Worm (Caenorhabditis elegans) whole organism, midembryonic: ENCODE results near the gene srh-231.

Experiments used
- T22C8.4 ChIP-seq: fragments of 200-800 bp; sonication (Bioruptor generic); IDR thresholded peaks from 2 replicates; pipeline ENCODE4 v1.3.6; 2022; ENCODE audit warnings: missing genetic modification characterization, missing compliant biosample characterization
- cog-1 ChIP-seq: sonication (generic microtip); optimal IDR thresholded peaks from 2 replicates; lab custom pipeline; 2016; ENCODE audit warnings: missing genetic modification characterization, missing compliant biosample characterization
- flt-1 ChIP-seq: fragments of 200-800 bp; sonication (Bioruptor generic); IDR thresholded peaks from 2 replicates; pipeline ENCODE4 v1.3.6; 2022; ENCODE audit warnings: missing genetic modification characterization, missing compliant biosample characterization
- klf-2 ChIP-seq: fragments of 200-800 bp; sonication (Bioruptor generic); conservative IDR thresholded peaks from 2 replicates; pipeline ENCODE4 v1.3.6; 2022; ENCODE audit warnings: missing genetic modification reagents, missing genetic modification characterization, missing compliant biosample characterization
- med-1 ChIP-seq: sonication (generic microtip); optimal IDR thresholded peaks from 2 replicates; lab custom pipeline; 2017; ENCODE audit warnings: missing genetic modification characterization, mild to moderate bottlenecking, missing compliant biosample characterization, antibody characterized with exemption, missing genetic modification reagents; ENCODE audit not compliant: insufficient read depth
- ref-1 ChIP-seq: fragments of 200-800 bp; sonication (Bioruptor generic); conservative IDR thresholded peaks from 2 replicates; pipeline ENCODE4 v1.3.6; 2022; ENCODE audit warnings: missing genetic modification reagents, missing genetic modification characterization, missing compliant biosample characterization
- ztf-23 ChIP-seq: fragments of 200-800 bp; sonication (Bioruptor generic); IDR thresholded peaks from 2 replicates; pipeline ENCODE4 v1.3.6; 2022; ENCODE audit warnings: missing genetic modification reagents, missing genetic modification characterization, missing compliant biosample characterization
- ztf-29 ChIP-seq: fragments of 200-800 bp; sonication (Bioruptor generic); IDR thresholded peaks from 2 replicates; pipeline ENCODE4 v1.3.6; 2022; ENCODE audit warnings: missing genetic modification reagents, missing genetic modification characterization, missing compliant biosample characterization

- TF ChIP-seq flt-1 (GFP tag; lab: Robert Waterston, UW) (no peak), ztf-23 (no peak), ztf-29 (GFP tag; lab: Robert Waterston, UW) (no peak), med-1 (GFP tag; lab: Kevin White, UChicago) (no peak), klf-2 (GFP tag; lab: Robert Waterston, UW) (no peak), T22C8.4 (GFP tag; lab: Robert Waterston, UW) (no peak), cog-1 (tag; lab: Kevin White, UChicago) (no peak), ref-1 (GFP tag; lab: Robert Waterston, UW) (no peak)
Measured at ce11 chrV:7400588-7400987, 48.6 kb upstream of the srh-231 start, which contains the start of gene srx-60.
